Fruit fly (Drosophila melanogaster): ENCODE results near the gene CG4461.

- TF ChIP-seq foxo (GFP tag; optimal IDR thresholded peaks at IDR 0.05), result no peak
- no peak for TF ChIP-seq woc (GFP tag; optimal IDR thresholded peaks at IDR 0.05)
- TF ChIP-seq psq (GFP tag; optimal IDR thresholded peaks at IDR 0.05), result no peak
- no peak for TF ChIP-seq jim (GFP tag; optimal IDR thresholded peaks at IDR 0.05)
Observed at dm6 chr3L:9345157-9345556, 30.1 kb upstream of the CG4461 start.

Measured in whole organism, wandering third instar larva.